Fruit fly (Drosophila melanogaster) whole organism: ENCODE results near the gene rg.

Experiments used
- CG8478 ChIP-seq: fragments of >200 bp; optimal IDR thresholded peaks from 2 replicates; lab custom pipeline; 2018; ENCODE audit warnings: inconsistent platforms
- Dll ChIP-seq: fragments of >200 bp; optimal IDR thresholded peaks from 2 replicates; lab custom pipeline; 2017
- pan ChIP-seq: fragments of >200 bp; optimal IDR thresholded peaks from 2 replicates; lab custom pipeline; 2017
- usp ChIP-seq: fragments of >200 bp; optimal IDR thresholded peaks from 2 replicates; lab custom pipeline; 2017; ENCODE audit warnings: missing biosample characterization, missing genetic modification characterization, mixed read lengths

DNA sequence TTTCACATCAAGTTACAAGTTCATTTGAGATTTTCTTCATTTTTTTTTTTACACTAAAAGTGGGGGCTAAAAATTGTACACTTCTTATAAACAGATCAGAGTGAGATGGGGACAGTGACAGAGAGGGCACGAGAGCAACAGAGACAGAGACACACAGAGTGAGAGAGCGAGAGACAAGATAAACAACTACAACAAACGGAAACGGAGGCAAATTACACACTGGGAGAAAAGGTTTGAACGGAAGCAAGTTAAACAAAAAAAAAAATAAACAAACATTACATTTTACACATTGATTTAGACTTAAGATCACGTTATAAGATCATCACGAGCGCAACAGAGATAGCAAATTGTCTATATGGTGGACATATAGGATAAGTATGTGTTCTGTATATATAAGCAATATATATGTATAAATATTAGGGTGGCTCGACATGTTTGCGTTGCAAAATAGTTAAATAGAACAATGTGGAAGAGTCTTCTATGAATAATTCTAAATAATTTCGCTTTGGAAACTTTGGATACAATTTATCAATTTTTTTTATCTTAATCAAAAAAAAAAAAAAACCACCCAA lies 9.6 kb upstream of the rg start:
- TF ChIP-seq pan (lab: Kevin White, UChicago) (no peak), usp (GFP tag; lab: Kevin White, UChicago) (no peak), Dll (lab: Kevin White, UChicago) (no peak), CG8478 (no peak)
